Fruit fly (Drosophila melanogaster): ENCODE data around the gene LSm-4.

The LSm-4 gene

dm6 chr2L:10386208-10386805 lies 18.7 kb downstream of the LSm-4 start, which contains the start of the genes Cdk1 and mRpS7:
Gene Cdk1, minus strand, starts transcription at chr2L:10386262.
Gene mRpS7, plus strand, starts transcription at chr2L:10386662.
- TF ChIP-seq pb (GFP tag; optimal IDR thresholded peaks at IDR 0.05) (no peak), sr (GFP tag; IDR thresholded peaks at IDR 0.05) (no peak), CG30020 (tag; optimal IDR thresholded peaks at IDR 0.05) (peak; percentile 100), trh (GFP tag; optimal IDR thresholded peaks at IDR 0.05) (peak; percentile 60), CG6683 (GFP tag; optimal IDR thresholded peaks at IDR 0.05) (no peak), Atf3 (GFP tag; optimal IDR thresholded peaks at IDR 0.05) (peak; percentile 68), dan (GFP tag; IDR thresholded peaks at IDR 0.05) (no peak), CG4854 (GFP tag; optimal IDR thresholded peaks at IDR 0.05) (peak; percentile 40), Ravus (GFP tag; IDR thresholded peaks at IDR 0.05) (no peak; the same call in 1 of the 2 replicates), CG17829 (tag; optimal IDR thresholded peaks at IDR 0.05) (peak; percentile 70), CG3407 (GFP tag; optimal IDR thresholded peaks at IDR 0.05) (peak; percentile 44), caup (GFP tag; optimal IDR thresholded peaks at IDR 0.05; ENCODE audit: severe bottlenecking) (peak; percentile 52), kni (GFP tag; optimal IDR thresholded peaks at IDR 0.05) (no peak), CG12942 (GFP tag; optimal IDR thresholded peaks at IDR 0.05) (peak; percentile 62), E2f2 (GFP tag; IDR thresholded peaks at IDR 0.05) (peak; percentile 82), so (GFP tag; IDR thresholded peaks at IDR 0.05) (0 out of 3 replicates have a peak, but pooled peaks have one; percentile 34), CG8944 (GFP tag; optimal IDR thresholded peaks at IDR 0.05) (peak; percentile 42), wor (GFP tag; IDR thresholded peaks at IDR 0.05) (peak; percentile 56; the same call in 1 of the 2 replicates), D19A (tag; optimal IDR thresholded peaks at IDR 0.05) (peak; percentile 68), MESR4 (GFP tag; optimal IDR thresholded peaks at IDR 0.05) (peak; percentile 62), Neu2 (GFP tag; optimal IDR thresholded peaks at IDR 0.05; ENCODE audit: borderline replicate concordance) (no peak), ci (GFP tag; IDR thresholded peaks at IDR 0.05) (peak; percentile 82; the same call in 2 of the 3 replicates), CG12769 (tag; optimal IDR thresholded peaks at IDR 0.05) (no peak), CG7372 (GFP tag; IDR thresholded peaks at IDR 0.05) (peak; percentile 65), Hsf (GFP tag; optimal IDR thresholded peaks at IDR 0.05) (peak; percentile 79), ATbp (GFP tag; optimal IDR thresholded peaks at IDR 0.05) (no peak), kay (GFP tag; optimal IDR thresholded peaks at IDR 0.05) (no peak), CG16779 (GFP tag; IDR thresholded peaks at IDR 0.05) (no peak), Fer2 (tag; optimal IDR thresholded peaks at IDR 0.05) (peak; percentile 7), CG2712 (tag; optimal IDR thresholded peaks at IDR 0.05) (peak; percentile 84), CG9817 (tag; optimal IDR thresholded peaks at IDR 0.05) (peak; percentile 68), MTF-1 (GFP tag; optimal IDR thresholded peaks at IDR 0.05; ENCODE audit: borderline replicate concordance) (no peak), Fer3 (tag; optimal IDR thresholded peaks at IDR 0.05) (peak; percentile 74), kah (GFP tag; optimal IDR thresholded peaks at IDR 0.05) (no peak), eve (GFP tag; optimal IDR thresholded peaks at IDR 0.05) (peak in 1 of 2 experiments; percentile 41), BEAF-32 (GFP tag; optimal IDR thresholded peaks at IDR 0.05) (peak; percentile 33), HmgZ (tag; optimal IDR thresholded peaks at IDR 0.05) (peak; percentile 51), Side (GFP tag; optimal IDR thresholded peaks at IDR 0.05) (peak; percentile 18), CG17612 (GFP tag; IDR thresholded peaks at IDR 0.05) (no peak), esg (GFP tag; conservative IDR thresholded peaks at IDR 0.05) (peak; percentile 66), CG6765 (GFP tag; optimal IDR thresholded peaks at IDR 0.05) (no peak), CG18011 (GFP tag; optimal IDR thresholded peaks at IDR 0.05) (peak; percentile 9), ems (GFP tag; optimal IDR thresholded peaks at IDR 0.05) (no peak), CoRest (tag; optimal IDR thresholded peaks at IDR 0.05) (peak; percentile 90), CG34224 (GFP tag; IDR thresholded peaks at IDR 0.05; ENCODE audit: partially characterized antibody) (no peak), CG33557 (GFP tag; optimal IDR thresholded peaks at IDR 0.05) (peak; percentile 40), CG17385 (GFP tag; optimal IDR thresholded peaks at IDR 0.05) (peak; percentile 68), CG11093 (GFP tag; IDR thresholded peaks at IDR 0.05) (0 out of 3 replicates have a peak, but pooled peaks have one; percentile 16), Lpt (GFP tag; optimal IDR thresholded peaks at IDR 0.05) (no peak), slou (GFP tag; optimal IDR thresholded peaks at IDR 0.05) (peak; percentile 45)

Measured in whole organism, embryonic.